Worm (Caenorhabditis elegans) whole organism, dauer: Measurements from ENCODE around the gene atf-6.

ENCODE experiments used
- unc-62 ChIP-seq: sonication (generic microtip); optimal IDR thresholded peaks from 2 replicates; lab custom pipeline; 2017; ENCODE audit warnings: missing biosample characterization, missing genetic modification reagents, missing genetic modification characterization

atf-6 gene

ce11 chrX:12480447-12480998, at the start of gene atf-6:
atf-6 (plus strand) TSS chrX:12480948.
- TF ChIP-seq unc-62 (GFP tag; lab: Kevin White, UChicago) = no peak

DNA sequence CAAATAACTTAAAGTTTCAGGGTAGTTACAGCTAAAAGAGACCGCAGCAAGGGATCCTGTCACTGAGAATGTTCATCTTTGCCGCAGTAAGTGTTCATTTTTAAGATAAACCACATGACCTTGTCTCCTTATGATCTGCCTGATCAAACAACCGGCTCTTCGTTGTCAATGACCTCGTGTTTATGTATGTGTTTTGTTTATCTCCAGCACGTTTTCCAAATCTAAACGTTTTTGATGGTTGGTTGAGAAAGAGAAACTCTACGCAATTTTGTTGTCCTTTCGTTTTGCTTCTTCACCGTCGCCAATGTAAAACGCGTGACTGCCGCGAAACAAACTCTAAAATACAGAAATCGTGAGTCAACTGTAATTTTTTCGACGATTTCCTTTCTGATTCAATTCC, 46.7 kb upstream of the atf-6 start, which contains the start of gene tsct-1:
TSS of gene tsct-1 (plus strand) at position 12 of the 400 bp plus-strand sequence.
- TF ChIP-seq unc-62 (GFP tag; lab: Kevin White, UChicago) = no peak

- TF ChIP-seq unc-62 (GFP tag; lab: Kevin White, UChicago) = no peak
Observed at ce11 chrX:12435246-12435645, 45.5 kb upstream of the atf-6 start.

ce11 chrX:12436486-12436885, 44.3 kb upstream of the atf-6 start:
- TF ChIP-seq unc-62 (GFP tag; lab: Kevin White, UChicago) = no peak

DNA sequence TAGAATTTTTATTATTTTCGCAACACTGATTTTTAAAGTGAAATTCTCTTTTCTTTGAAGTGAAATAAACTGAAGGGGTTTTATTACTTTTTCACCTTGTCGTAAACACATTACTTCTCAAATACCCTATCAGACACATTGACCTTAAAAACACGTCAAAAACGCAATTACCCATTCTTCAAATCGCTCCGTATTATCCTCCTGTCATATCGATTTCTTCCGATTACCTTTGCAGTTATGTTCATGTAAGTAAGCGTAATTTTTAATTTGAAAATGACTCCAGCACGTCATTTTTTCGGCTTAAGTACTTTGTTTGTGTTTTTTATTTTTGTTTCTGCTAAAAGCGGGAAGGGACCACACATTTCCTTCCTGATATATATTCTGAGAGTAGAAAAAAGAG, 42.5 kb upstream of the atf-6 start:
- no peak for TF ChIP-seq unc-62 (GFP tag; lab: Kevin White, UChicago)

DNA sequence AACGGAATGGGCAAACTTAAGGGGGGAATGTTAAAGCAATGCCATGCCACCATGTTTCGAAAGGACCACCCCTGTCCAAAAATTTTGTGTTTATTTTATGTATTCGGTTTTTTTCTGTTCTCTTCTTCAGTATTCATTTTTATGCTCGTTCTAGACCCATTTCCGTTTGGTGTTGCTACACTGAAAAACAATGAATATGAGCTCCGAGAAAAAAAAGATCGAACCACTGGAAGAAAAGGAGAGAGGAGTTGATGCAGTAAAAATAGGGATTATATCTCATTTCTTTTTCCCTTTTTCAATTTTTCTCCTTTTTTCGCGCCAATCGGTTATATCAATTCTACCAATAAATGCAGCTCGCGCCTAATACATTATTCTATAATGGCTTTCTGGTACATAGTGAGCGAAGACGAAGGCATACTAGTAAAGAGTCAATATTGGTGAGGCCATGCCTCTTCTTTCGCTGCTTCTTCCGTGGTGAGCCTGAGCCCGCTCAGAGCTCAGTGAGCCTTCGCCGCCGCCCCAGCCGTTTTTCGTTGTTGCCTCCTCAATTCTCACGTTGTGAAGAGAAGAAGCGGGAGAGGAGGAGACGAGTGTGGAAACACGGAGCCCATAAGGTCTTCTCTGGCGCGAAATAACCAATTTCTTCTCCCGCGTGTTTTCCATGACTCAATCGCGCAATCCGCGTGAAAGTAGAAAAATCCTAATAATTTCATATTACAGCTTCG, 40.6 kb upstream of the atf-6 start:
- no peak for TF ChIP-seq unc-62 (GFP tag; lab: Kevin White, UChicago)

- no peak for TF ChIP-seq unc-62 (GFP tag; lab: Kevin White, UChicago)
Observed at ce11 chrX:12444423-12444822, 36.3 kb upstream of the atf-6 start.

- TF ChIP-seq unc-62 (GFP tag; lab: Kevin White, UChicago) = no peak
Observed at ce11 chrX:12446572-12446971, 34.2 kb upstream of the atf-6 start.

DNA sequence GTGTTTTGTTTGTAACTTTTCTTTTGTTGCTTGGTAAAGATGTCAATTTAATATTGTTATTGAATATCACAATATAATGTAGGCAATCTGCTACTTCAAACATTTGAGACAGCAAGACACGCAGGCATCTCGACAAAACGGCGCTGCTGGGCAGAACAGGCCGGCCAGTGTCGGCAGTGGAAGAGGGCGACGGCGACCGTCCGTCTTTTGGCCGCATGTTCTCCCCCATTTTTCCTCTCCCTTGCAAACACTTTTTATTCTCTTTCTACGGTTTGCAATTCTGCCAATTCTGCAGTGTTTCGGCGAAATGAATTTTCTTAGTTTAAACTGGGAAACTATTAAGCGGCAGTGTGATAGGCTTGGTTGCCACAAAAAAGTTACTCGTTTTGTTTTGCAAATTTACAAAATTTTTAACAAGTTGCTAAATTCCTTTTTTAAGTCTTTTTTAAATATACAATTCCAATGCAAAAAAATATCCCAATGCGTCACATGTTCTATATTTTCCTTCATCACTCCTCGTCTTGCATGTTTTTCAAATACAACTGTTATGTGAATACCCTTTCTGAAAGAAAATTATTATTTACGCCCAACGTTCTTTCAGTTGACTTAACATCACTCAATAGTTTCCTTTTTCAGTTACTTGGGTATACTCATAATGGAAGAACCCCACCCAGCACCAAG, 31.3 kb upstream of the atf-6 start, which contains the start of gene T18D3.6:
TSS of gene T18D3.6 (plus strand) at position 631 of the 681 bp plus-strand sequence.
- no peak for TF ChIP-seq unc-62 (GFP tag; lab: Kevin White, UChicago)

ce11 chrX:12451258-12451657, 29.5 kb upstream of the atf-6 start:
- TF ChIP-seq unc-62 (GFP tag; lab: Kevin White, UChicago) = no peak

- TF ChIP-seq unc-62 (GFP tag; lab: Kevin White, UChicago) = no peak
Observed at ce11 chrX:12452143-12452570, 28.6 kb upstream of the atf-6 start.

DNA sequence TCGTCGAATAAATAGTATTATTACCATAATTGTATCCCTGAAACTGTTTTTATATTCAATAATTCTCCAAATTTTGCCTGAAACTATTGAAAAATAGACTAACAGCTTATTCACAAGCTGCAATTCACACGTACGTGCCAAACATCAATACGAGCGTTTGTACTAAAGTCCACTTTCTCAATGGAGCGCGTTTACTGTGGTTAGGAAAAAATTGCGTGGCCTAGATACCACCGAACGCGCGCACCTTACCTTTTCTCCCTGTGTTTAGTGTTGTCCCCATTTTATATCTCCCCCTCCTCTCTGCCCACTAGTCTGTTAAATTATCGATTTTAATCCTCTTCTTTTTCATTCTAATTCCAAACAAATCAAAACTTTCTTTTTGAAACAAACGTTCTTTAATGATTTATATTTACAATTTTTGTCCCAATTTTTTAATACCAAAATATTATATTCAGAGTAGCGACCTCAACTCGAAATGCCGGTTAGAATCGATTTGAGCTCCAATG, 26.4 kb upstream of the atf-6 start, which contains the start of the genes T18D3.9 and T18D3.1:
TSS of gene T18D3.9 (minus strand) at position 168 of the 506 bp plus-strand sequence.
TSS of gene T18D3.1 (plus strand) at position 456 of the 506 bp plus-strand sequence.
- TF ChIP-seq unc-62 (GFP tag; lab: Kevin White, UChicago) = no peak

- TF ChIP-seq unc-62 (GFP tag; lab: Kevin White, UChicago) = no peak
Observed at ce11 chrX:12458021-12458420, 22.7 kb upstream of the atf-6 start.

ce11 chrX:12461557-12461956, 19.2 kb upstream of the atf-6 start, which contains the start of gene odr-7:
odr-7 (minus strand) TSS chrX:12461657.
- TF ChIP-seq unc-62 (GFP tag; lab: Kevin White, UChicago) = no peak

DNA sequence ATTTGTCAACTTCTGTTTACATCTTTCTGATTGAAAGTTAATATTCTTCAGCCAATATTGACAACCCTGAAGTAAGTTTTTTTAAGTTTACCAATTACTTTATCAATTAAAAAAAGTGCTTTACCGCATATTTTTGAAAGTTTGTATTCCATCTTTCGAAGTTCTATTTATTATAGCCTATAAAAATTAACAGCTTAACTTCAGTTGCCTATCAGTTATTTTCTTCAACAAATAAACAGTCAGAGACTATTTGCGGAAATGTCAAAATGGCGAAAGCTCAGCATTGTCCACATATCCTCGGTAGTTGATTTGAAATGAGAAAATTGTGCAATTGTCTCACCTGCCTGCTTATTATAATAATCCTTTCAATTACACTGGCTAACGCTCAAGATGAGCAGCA, 17.2 kb upstream of the atf-6 start, which contains the start of gene T18D3.5:
TSS of gene T18D3.5 (plus strand) at position 301 of the 400 bp plus-strand sequence.
- no peak for TF ChIP-seq unc-62 (GFP tag; lab: Kevin White, UChicago)

DNA sequence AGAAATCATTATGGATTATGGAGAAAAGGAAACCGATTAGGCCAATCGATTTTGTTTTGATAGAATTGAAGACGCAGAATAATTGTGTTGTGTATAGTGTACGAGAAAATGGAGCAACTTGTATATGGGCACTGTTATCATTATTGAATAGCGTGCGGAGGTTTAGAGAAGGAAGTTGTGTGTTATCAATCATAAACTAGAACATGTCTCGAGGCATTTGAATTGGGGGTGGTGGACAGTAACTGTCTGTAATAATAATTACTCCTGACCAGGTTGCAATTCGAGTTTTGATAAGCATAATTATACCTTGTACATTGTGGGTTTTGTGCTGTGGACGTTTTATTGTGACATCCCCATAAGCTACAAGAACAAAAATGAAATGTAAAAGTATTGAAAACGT, 14.0 kb upstream of the atf-6 start, which contains the start of gene cdf-2:
TSS of gene cdf-2 (minus strand) at position 149 of the 400 bp plus-strand sequence.
- TF ChIP-seq unc-62 (GFP tag; lab: Kevin White, UChicago) = no peak
